Fruit fly (Drosophila melanogaster) whole organism, wandering third instar larva: ENCODE data around the gene CG7841.

Source experiments
- Abd-B ChIP-seq: fragments of >200 bp; optimal IDR thresholded peaks from 2 replicates; lab custom pipeline; 2017; ENCODE audit warnings: missing biosample characterization, missing genetic modification characterization
- CG32264 ChIP-seq: fragments of 200-800 bp; sonication (Bioruptor generic); optimal IDR thresholded peaks from 2 replicates; lab custom pipeline; 2016; ENCODE audit warnings: missing biosample characterization, missing genetic modification characterization
- CG9705 ChIP-seq: fragments of 200-800 bp; sonication (Bioruptor generic); optimal IDR thresholded peaks from 2 replicates; lab custom pipeline; 2018; ENCODE audit warnings: missing biosample characterization, mild to moderate bottlenecking, missing genetic modification characterization
- CrebA ChIP-seq: fragments of 200-800 bp; sonication (Bioruptor generic); optimal IDR thresholded peaks from 2 replicates; lab custom pipeline; 2016; ENCODE audit warnings: missing biosample characterization, mild to moderate bottlenecking, missing genetic modification characterization, borderline replicate concordance
- Dfd ChIP-seq: fragments of >200 bp; optimal IDR thresholded peaks from 2 replicates; lab custom pipeline; 2017; ENCODE audit warnings: missing biosample characterization, missing genetic modification characterization
- Dif ChIP-seq: fragments of 200-275, 200-300 bp; sonication (Bioruptor generic); optimal IDR thresholded peaks from 2 replicates; lab custom pipeline; 2018; ENCODE audit warnings: missing biosample characterization, missing genetic modification characterization; ENCODE audit not compliant: partially characterized antibody
- GATAd ChIP-seq: sonication (Bioruptor generic); optimal IDR thresholded peaks from 2 replicates; lab custom pipeline; 2016; ENCODE audit warnings: missing biosample characterization, missing genetic modification characterization
- HLH106 ChIP-seq: fragments of 200-800 bp; optimal IDR thresholded peaks from 3 replicates; lab custom pipeline; 2019; ENCODE audit warnings: missing biosample characterization, mild to moderate bottlenecking, missing genetic modification characterization, moderate library complexity
- Hnf4 ChIP-seq: fragments of 200-800 bp; sonication (Bioruptor generic); optimal IDR thresholded peaks from 2 replicates; lab custom pipeline; 2016; ENCODE audit warnings: missing biosample characterization, mild to moderate bottlenecking, missing genetic modification characterization
- Hr78 ChIP-seq: fragments of >200 bp; optimal IDR thresholded peaks from 2 replicates; lab custom pipeline; 2017; ENCODE audit warnings: missing biosample characterization, missing genetic modification characterization
- Hr83 ChIP-seq: fragments of 200-300 bp; sonication (Bioruptor generic); optimal IDR thresholded peaks from 2 replicates; lab custom pipeline; 2016; ENCODE audit warnings: missing biosample characterization, mild to moderate bottlenecking, missing genetic modification characterization, moderate library complexity; ENCODE audit not compliant: poor library complexity, severe bottlenecking
- Jra ChIP-seq: sonication (Bioruptor generic); optimal IDR thresholded peaks from 2 replicates; lab custom pipeline; 2016; ENCODE audit warnings: missing biosample characterization, missing genetic modification characterization
- Mio ChIP-seq: sonication (Bioruptor generic); optimal IDR thresholded peaks from 2 replicates; lab custom pipeline; 2016; ENCODE audit warnings: missing biosample characterization, missing genetic modification characterization
- Myc ChIP-seq: fragments of >200 bp; optimal IDR thresholded peaks from 2 replicates; lab custom pipeline; 2017
- N ChIP-seq: fragments of >200 bp; optimal IDR thresholded peaks from 2 replicates; lab custom pipeline; 2018; ENCODE audit warnings: missing biosample characterization, missing external identifiers, missing genetic modification characterization
- OdsH ChIP-seq: fragments of 200-800 bp; sonication (Bioruptor generic); optimal IDR thresholded peaks from 2 replicates; lab custom pipeline; 2016; ENCODE audit warnings: missing biosample characterization, mild to moderate bottlenecking, missing genetic modification characterization
- Rel ChIP-seq, 2 experiments: fragments of 200-800 bp; sonication (Bioruptor generic) in 1 of 2; optimal IDR thresholded peaks; 2 replicates in 1 of 2; 3 replicates in 1 of 2; lab custom pipeline; 2016 to 2019; ENCODE audit warnings: mild to moderate bottlenecking in 2 of 2, missing biosample characterization in 2 of 2, missing genetic modification characterization in 2 of 2, moderate library complexity in 1 of 2
- Sp1 ChIP-seq: fragments of 200-800 bp; sonication (Bioruptor generic); optimal IDR thresholded peaks from 3 replicates; lab custom pipeline; 2019; ENCODE audit warnings: missing biosample characterization, mild to moderate bottlenecking, missing genetic modification characterization, moderate library complexity
- Vsx2 ChIP-seq: fragments of 200-300, 225-300 bp; sonication (Bioruptor generic); optimal IDR thresholded peaks from 2 replicates; lab custom pipeline; 2018; ENCODE audit warnings: missing biosample characterization, missing genetic modification characterization; ENCODE audit not compliant: partially characterized antibody
- br ChIP-seq: fragments of 200-800 bp; sonication (Bioruptor generic); optimal IDR thresholded peaks from 2 replicates; lab custom pipeline; 2016; ENCODE audit warnings: missing biosample characterization, missing genetic modification characterization
- brk ChIP-seq: fragments of 200-800 bp; sonication (Bioruptor generic); optimal IDR thresholded peaks from 2 replicates; lab custom pipeline; 2016; ENCODE audit warnings: missing biosample characterization, mild to moderate bottlenecking, missing genetic modification characterization
- dl ChIP-seq, 2 experiments: fragments of 175-275, 200-275 bp in 1 of 2; fragments of 200-275 bp in 1 of 2; sonication (Bioruptor generic); optimal IDR thresholded peaks; lab custom pipeline; 2018; ENCODE audit warnings: mild to moderate bottlenecking in 2 of 2, missing biosample characterization in 2 of 2, missing genetic modification characterization in 2 of 2, moderate library complexity in 2 of 2; ENCODE audit not compliant: partially characterized antibody in 2 of 2, insufficient read depth in 1 of 2
- dmrt93B ChIP-seq: fragments of 200-800 bp; sonication (Bioruptor generic); optimal IDR thresholded peaks from 2 replicates; lab custom pipeline; 2018; ENCODE audit warnings: missing biosample characterization, mild to moderate bottlenecking, missing genetic modification characterization
- dsf ChIP-seq: sonication (Bioruptor generic); optimal IDR thresholded peaks from 2 replicates; lab custom pipeline; 2016; ENCODE audit warnings: missing biosample characterization, missing genetic modification characterization, borderline replicate concordance
- ey ChIP-seq: fragments of 200-800 bp; sonication (Bioruptor generic); optimal IDR thresholded peaks from 2 replicates; lab custom pipeline; 2016; ENCODE audit warnings: missing biosample characterization, missing genetic modification characterization
- foxo ChIP-seq, 2 experiments: fragments of 200-800 bp; sonication (Bioruptor generic); optimal IDR thresholded peaks; 2 replicates in 1 of 2; 3 replicates in 1 of 2; lab custom pipeline; 2016 to 2017; ENCODE audit warnings: missing biosample characterization in 2 of 2, missing genetic modification characterization in 2 of 2
- fru ChIP-seq: fragments of 200-800 bp; sonication (Bioruptor generic); optimal IDR thresholded peaks from 3 replicates; lab custom pipeline; 2016; ENCODE audit warnings: missing biosample characterization, mild to moderate bottlenecking, missing genetic modification characterization
- h ChIP-seq: fragments of 200-800 bp; sonication (Bioruptor generic); optimal IDR thresholded peaks from 3 replicates; lab custom pipeline; 2016; ENCODE audit warnings: missing biosample characterization, mild to moderate bottlenecking, missing genetic modification characterization
- jim ChIP-seq: fragments of 175-275, 200-325 bp; sonication (Bioruptor generic); optimal IDR thresholded peaks from 2 replicates; lab custom pipeline; 2016; ENCODE audit warnings: missing biosample characterization, mild to moderate bottlenecking, missing genetic modification characterization
- lola ChIP-seq: fragments of >200 bp; optimal IDR thresholded peaks from 2 replicates; lab custom pipeline; 2017; ENCODE audit warnings: missing biosample characterization, missing genetic modification characterization
- pan ChIP-seq: fragments of >200 bp; optimal IDR thresholded peaks from 2 replicates; lab custom pipeline; 2017
- psq ChIP-seq: fragments of 200-800 bp; sonication (Bioruptor generic); optimal IDR thresholded peaks from 3 replicates; lab custom pipeline; 2017; ENCODE audit warnings: missing biosample characterization, mild to moderate bottlenecking, missing genetic modification characterization, moderate library complexity
- rgr ChIP-seq: fragments of 200-800 bp; sonication (Bioruptor generic); optimal IDR thresholded peaks from 3 replicates; lab custom pipeline; 2016; ENCODE audit warnings: missing biosample characterization, mild to moderate bottlenecking, missing genetic modification characterization
- sage ChIP-seq: fragments of 200-800 bp; sonication (Bioruptor generic); optimal IDR thresholded peaks from 2 replicates; lab custom pipeline; 2016; ENCODE audit warnings: missing biosample characterization, mild to moderate bottlenecking, missing genetic modification characterization
- sv ChIP-seq: fragments of 200-800 bp; sonication (Bioruptor generic); optimal IDR thresholded peaks from 3 replicates; lab custom pipeline; 2016; ENCODE audit warnings: missing biosample characterization, missing genetic modification characterization
- tai ChIP-seq: sonication (Bioruptor generic); optimal IDR thresholded peaks from 2 replicates; lab custom pipeline; 2016; ENCODE audit warnings: missing biosample characterization, missing genetic modification characterization
- usp ChIP-seq: fragments of >200 bp; optimal IDR thresholded peaks from 2 replicates; lab custom pipeline; 2017; ENCODE audit warnings: missing biosample characterization, missing genetic modification characterization
- woc ChIP-seq: sonication (Bioruptor generic); optimal IDR thresholded peaks from 2 replicates; lab custom pipeline; 2016; ENCODE audit warnings: missing biosample characterization, mild to moderate bottlenecking, missing genetic modification characterization

The CG7841 gene

dm6 chr3L:15532368-15533030 lies 24.4 kb upstream of the CG7841 start:
- TF ChIP-seq rgr (GFP tag; lab: Kevin White, UChicago) = peak; percentile 23
- peak; percentile 55 for TF ChIP-seq h
- no peak for TF ChIP-seq Hnf4 (GFP tag; lab: Kevin White, UChicago)
- TF ChIP-seq CrebA = peak; percentile 63
- TF ChIP-seq Dfd (GFP tag; lab: Kevin White, UChicago) = no peak
- peak; percentile 42 for TF ChIP-seq tai (GFP tag; lab: Kevin White, UChicago)
- peak; percentile 21 for TF ChIP-seq psq (GFP tag; lab: Kevin White, UChicago)
- TF ChIP-seq dl (GFP tag; optimal IDR thresholded peaks at IDR 0.05; lab: Kevin White, UChicago; ENCODE audit: insufficient read depth in 1 of 2, partially characterized antibody in 2 of 2) = peak; percentile 58 to 72
- peak; percentile 25 for TF ChIP-seq Jra (GFP tag; lab: Kevin White, UChicago)
- TF ChIP-seq Mio = no peak
- TF ChIP-seq OdsH = no peak
- peak; percentile 62 for TF ChIP-seq fru (GFP tag; lab: Kevin White, UChicago)
- TF ChIP-seq brk (GFP tag; lab: Kevin White, UChicago) = peak; percentile 5
- TF ChIP-seq N = no peak
- peak; percentile 26 for TF ChIP-seq Sp1 (GFP tag; lab: Kevin White, UChicago)
- TF ChIP-seq HLH106 (tag; lab: Kevin White, UChicago) = peak; percentile 71
- TF ChIP-seq dsf = no peak
- TF ChIP-seq GATAd (GFP tag; lab: Kevin White, UChicago) = no peak
- no peak for TF ChIP-seq Myc (lab: Kevin White, UChicago)
- peak; percentile 90 for TF ChIP-seq Rel (GFP tag; optimal IDR thresholded peaks at IDR 0.05; lab: Kevin White, UChicago)
- peak; percentile 97 for TF ChIP-seq Rel (tag; optimal IDR thresholded peaks at IDR 0.05; lab: Kevin White, UChicago)
- peak; percentile 67 for TF ChIP-seq dmrt93B
- peak; percentile 89 for TF ChIP-seq Dif (GFP tag; lab: Kevin White, UChicago)
- no peak for TF ChIP-seq Hr78
- peak; percentile 36 for TF ChIP-seq ey (GFP tag; lab: Kevin White, UChicago)
- TF ChIP-seq pan (lab: Kevin White, UChicago) = no peak
- peak; percentile 37 for TF ChIP-seq woc (GFP tag; lab: Kevin White, UChicago)
- peak; percentile 21 for TF ChIP-seq br (GFP tag; lab: Kevin White, UChicago)
- TF ChIP-seq Vsx2 (GFP tag; lab: Kevin White, UChicago) = no peak
- TF ChIP-seq sage (GFP tag; lab: Kevin White, UChicago) = peak; percentile 68
- no peak for TF ChIP-seq Abd-B
- peak in 1 of 2 experiments; percentile 53 for TF ChIP-seq foxo (GFP tag; optimal IDR thresholded peaks at IDR 0.05; lab: Kevin White, UChicago)
- TF ChIP-seq usp (GFP tag; lab: Kevin White, UChicago) = no peak
- peak; percentile 13 for TF ChIP-seq CG32264 (GFP tag; lab: Kevin White, UChicago)
- TF ChIP-seq CG9705 (GFP tag; lab: Kevin White, UChicago) = no peak
- no peak for TF ChIP-seq jim (GFP tag; lab: Kevin White, UChicago)
- no peak for TF ChIP-seq sv
- no peak for TF ChIP-seq lola (GFP tag; lab: Kevin White, UChicago)
- peak; percentile 28 for TF ChIP-seq Hr83 (GFP tag; lab: Kevin White, UChicago)

dm6 chr3L:15531423-15532325 lies 23.6 kb upstream of the CG7841 start, which contains the start of gene CG43248:
TSS of gene CG43248 (minus strand) at chr3L:15531473.
- TF ChIP-seq Rel (GFP tag; optimal IDR thresholded peaks at IDR 0.05; lab: Kevin White, UChicago) (no peak), Rel (tag; optimal IDR thresholded peaks at IDR 0.05; lab: Kevin White, UChicago) (no peak), sv (no peak), foxo (GFP tag; optimal IDR thresholded peaks at IDR 0.05; lab: Kevin White, UChicago) (no peak), HLH106 (tag; lab: Kevin White, UChicago) (no peak), Hnf4 (GFP tag; lab: Kevin White, UChicago) (no peak), Dif (GFP tag; lab: Kevin White, UChicago) (no peak), Myc (lab: Kevin White, UChicago) (no peak), fru (GFP tag; lab: Kevin White, UChicago) (no peak), dl (GFP tag; optimal IDR thresholded peaks at IDR 0.05; lab: Kevin White, UChicago; ENCODE audit: insufficient read depth in 1 of 2, partially characterized antibody in 2 of 2) (no peak), dmrt93B (no peak), woc (GFP tag; lab: Kevin White, UChicago) (no peak), Abd-B (no peak), CrebA (no peak), Jra (GFP tag; lab: Kevin White, UChicago) (no peak), jim (GFP tag; lab: Kevin White, UChicago) (no peak), lola (GFP tag; lab: Kevin White, UChicago) (no peak)
